Worm (Caenorhabditis elegans) whole organism, mixed stage, embryonic: Measurements from ENCODE around the gene fbxa-32.
A peak's percentile ranks its signal among the peaks of the same experiment; 100 is the strongest.

Experiments
- bed-3 ChIP-seq: fragments of 200-800 bp; sonication (Bioruptor generic); optimal IDR thresholded peaks from 3 replicates; lab custom pipeline; 2018; ENCODE audit warnings: mild to moderate bottlenecking, missing genetic modification characterization, moderate library complexity, missing compliant biosample characterization
- blmp-1 ChIP-seq: fragments of 150-350 bp; optimal IDR thresholded peaks from 2 replicates; lab custom pipeline; 2014; ENCODE audit warnings: missing biosample characterization, missing genetic modification characterization
- ceh-39 ChIP-seq: fragments of 150-350 bp; optimal IDR thresholded peaks from 2 replicates; lab custom pipeline; 2014; ENCODE audit warnings: missing biosample characterization, missing genetic modification characterization
- ceh-43 ChIP-seq: fragments of 200-800 bp; sonication (Bioruptor generic); optimal IDR thresholded peaks from 2 replicates; lab custom pipeline; 2018; ENCODE audit warnings: mild to moderate bottlenecking, missing genetic modification characterization, moderate library complexity, missing compliant biosample characterization
- ceh-83 ChIP-seq: fragments of 200-800 bp; sonication (Bioruptor generic); optimal IDR thresholded peaks from 2 replicates; lab custom pipeline; 2018; ENCODE audit warnings: mild to moderate bottlenecking, missing genetic modification characterization, missing compliant biosample characterization
- drap-1 ChIP-seq: fragments of 200-800 bp; sonication (Bioruptor generic); optimal IDR thresholded peaks from 3 replicates; lab custom pipeline; 2018; ENCODE audit warnings: mild to moderate bottlenecking, missing genetic modification characterization, missing compliant biosample characterization
- elt-1 ChIP-seq: sonication (generic microtip); optimal IDR thresholded peaks from 2 replicates; lab custom pipeline; 2017; ENCODE audit warnings: missing genetic modification characterization, mild to moderate bottlenecking, missing compliant biosample characterization, antibody characterized with exemption, moderate library complexity, borderline replicate concordance; ENCODE audit not compliant: insufficient read depth
- elt-3 ChIP-seq: fragments of 150-350 bp; optimal IDR thresholded peaks from 2 replicates; lab custom pipeline; 2014; ENCODE audit warnings: missing biosample characterization, missing genetic modification characterization
- flh-1 ChIP-seq: fragments of 200-800 bp; sonication (Bioruptor generic); optimal IDR thresholded peaks from 2 replicates; lab custom pipeline; 2018; ENCODE audit warnings: mild to moderate bottlenecking, missing genetic modification characterization, moderate library complexity, missing compliant biosample characterization
- ham-2 ChIP-seq: fragments of 200-800 bp; sonication (Bioruptor generic); optimal IDR thresholded peaks from 2 replicates; lab custom pipeline; 2018; ENCODE audit warnings: mild to moderate bottlenecking, missing genetic modification characterization, missing compliant biosample characterization
- hlh-1 ChIP-seq: fragments of 150-350 bp; optimal IDR thresholded peaks from 2 replicates; lab custom pipeline; 2014; ENCODE audit warnings: missing biosample characterization, missing genetic modification reagents, missing genetic modification characterization
- lin-13 ChIP-seq: fragments of 150-350 bp; optimal IDR thresholded peaks from 2 replicates; lab custom pipeline; 2014; ENCODE audit warnings: missing biosample characterization, missing genetic modification characterization
- lin-32 ChIP-seq: fragments of 200-800 bp; sonication (Bioruptor generic); optimal IDR thresholded peaks from 2 replicates; lab custom pipeline; 2018; ENCODE audit warnings: mild to moderate bottlenecking, missing genetic modification characterization, missing compliant biosample characterization
- lsy-2 ChIP-seq: fragments of 150-350 bp; optimal IDR thresholded peaks from 2 replicates; lab custom pipeline; 2014; ENCODE audit warnings: missing biosample characterization, missing genetic modification characterization
- mep-1 ChIP-seq: fragments of 150-350 bp; optimal IDR thresholded peaks from 2 replicates; lab custom pipeline; 2017; ENCODE audit warnings: missing biosample characterization, missing genetic modification reagents, missing genetic modification characterization, inconsistent platforms
- mls-2 ChIP-seq: sonication (generic microtip); optimal IDR thresholded peaks from 2 replicates; lab custom pipeline; 2016; ENCODE audit warnings: mild to moderate bottlenecking, missing genetic modification characterization, moderate library complexity, missing compliant biosample characterization
- nhr-12 ChIP-seq: fragments of 150-350 bp; optimal IDR thresholded peaks from 2 replicates; lab custom pipeline; 2014; ENCODE audit warnings: missing biosample characterization, missing genetic modification characterization
- nhr-2 ChIP-seq: fragments of 150-350 bp; optimal IDR thresholded peaks from 2 replicates; lab custom pipeline; 2014; ENCODE audit warnings: missing biosample characterization, missing genetic modification characterization
- nhr-237 ChIP-seq: fragments of 150-350 bp; optimal IDR thresholded peaks from 2 replicates; lab custom pipeline; 2014; ENCODE audit warnings: missing biosample characterization, missing genetic modification characterization
- nhr-28 ChIP-seq: fragments of 150-350 bp; optimal IDR thresholded peaks from 2 replicates; lab custom pipeline; 2014; ENCODE audit warnings: missing biosample characterization, missing genetic modification characterization
- nhr-76 ChIP-seq: sonication (generic microtip); optimal IDR thresholded peaks from 2 replicates; lab custom pipeline; 2017; ENCODE audit warnings: missing biosample characterization, missing genetic modification characterization
- pha-4 ChIP-seq: fragments of 150-350 bp; optimal IDR thresholded peaks from 2 replicates; lab custom pipeline; 2018; ENCODE audit warnings: missing biosample characterization, missing genetic modification reagents, missing genetic modification characterization
- sem-2 ChIP-seq: fragments of 200-800 bp; sonication (Bioruptor generic); optimal IDR thresholded peaks from 2 replicates; lab custom pipeline; 2018; ENCODE audit warnings: mild to moderate bottlenecking, missing genetic modification characterization, missing compliant biosample characterization
- snpc-4 ChIP-seq: fragments of 150-350 bp; optimal IDR thresholded peaks from 2 replicates; lab custom pipeline; 2014; ENCODE audit warnings: missing biosample characterization, missing genetic modification characterization
- sptf-1 ChIP-seq: sonication (generic microtip); optimal IDR thresholded peaks from 2 replicates; lab custom pipeline; 2017; ENCODE audit warnings: mild to moderate bottlenecking, missing genetic modification characterization, moderate library complexity, missing compliant biosample characterization
- tbx-8 ChIP-seq: fragments of 200-800 bp; sonication (Bioruptor generic); optimal IDR thresholded peaks from 2 replicates; lab custom pipeline; 2018; ENCODE audit warnings: mild to moderate bottlenecking, missing genetic modification characterization, moderate library complexity, missing compliant biosample characterization
- unc-120 ChIP-seq: sonication (generic microtip); optimal IDR thresholded peaks from 2 replicates; lab custom pipeline; 2017; ENCODE audit warnings: missing genetic modification characterization, missing compliant biosample characterization; ENCODE audit not compliant: poor library complexity, severe bottlenecking
- unc-39 ChIP-seq: fragments of 150-350 bp; optimal IDR thresholded peaks from 2 replicates; lab custom pipeline; 2014; ENCODE audit warnings: missing biosample characterization, missing genetic modification characterization
- unc-62 ChIP-seq: fragments of 150-350 bp; optimal IDR thresholded peaks from 2 replicates; lab custom pipeline; 2014; ENCODE audit warnings: missing biosample characterization, missing genetic modification reagents, missing genetic modification characterization
- ztf-11 ChIP-seq: fragments of 150-350 bp; optimal IDR thresholded peaks from 2 replicates; lab custom pipeline; 2014; ENCODE audit warnings: missing biosample characterization, missing genetic modification characterization

The fbxa-32 gene

DNA sequence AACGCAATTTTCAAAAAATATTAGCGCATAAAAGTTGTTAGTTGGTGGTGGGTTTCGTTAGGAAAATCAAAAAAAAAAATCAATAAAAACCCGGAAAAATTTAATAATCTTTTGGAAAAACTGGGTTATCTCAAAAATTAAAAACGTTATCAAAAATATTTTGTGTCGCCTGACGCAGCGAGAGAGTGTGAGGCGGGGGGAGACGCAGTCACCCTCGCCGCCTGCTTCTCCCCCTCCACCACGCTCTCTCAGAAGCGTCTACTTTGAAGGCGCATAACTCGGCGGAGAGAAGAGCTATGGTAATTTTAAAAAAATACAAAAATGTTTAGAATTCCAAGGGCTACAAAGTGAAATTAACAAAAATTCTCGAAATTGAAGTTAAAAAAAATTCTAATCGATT is 43.9 kb downstream of the fbxa-32 start:
- no peak for TF ChIP-seq unc-39 (tag; lab: Kevin White, UChicago)
- TF ChIP-seq ceh-39: no peak
- no peak for TF ChIP-seq sem-2 (GFP tag; lab: Kevin White, UChicago)
- no peak for TF ChIP-seq nhr-12 (tag; lab: Kevin White, UChicago)
- TF ChIP-seq drap-1 (GFP tag; lab: Kevin White, UChicago): no peak
- TF ChIP-seq snpc-4 (tag; lab: Kevin White, UChicago): no peak
- no peak for TF ChIP-seq elt-1 (tag; lab: Kevin White, UChicago)
- TF ChIP-seq ceh-43 (GFP tag; lab: Kevin White, UChicago): no peak
- TF ChIP-seq flh-1: no peak
- no peak for TF ChIP-seq nhr-28 (tag; lab: Kevin White, UChicago)
- no peak for TF ChIP-seq sptf-1 (tag; lab: Kevin White, UChicago)
- TF ChIP-seq hlh-1: no peak
- TF ChIP-seq ztf-11 (tag; lab: Kevin White, UChicago): no peak
- no peak for TF ChIP-seq blmp-1 (tag; lab: Kevin White, UChicago)
- TF ChIP-seq nhr-76 (tag; lab: Kevin White, UChicago): no peak
- TF ChIP-seq tbx-8 (GFP tag; lab: Kevin White, UChicago): no peak
- no peak for TF ChIP-seq pha-4 (tag; lab: Kevin White, UChicago)
- no peak for TF ChIP-seq unc-120 (tag; lab: Kevin White, UChicago)
- TF ChIP-seq nhr-237 (tag; lab: Kevin White, UChicago): no peak
- TF ChIP-seq mep-1 (tag; lab: Kevin White, UChicago): no peak
- TF ChIP-seq, all 35 proteins: peak for 0

- no peak for TF ChIP-seq pha-4 (tag; lab: Kevin White, UChicago)
- TF ChIP-seq unc-39 (tag; lab: Kevin White, UChicago): no peak
- peak; percentile 0 for TF ChIP-seq lin-13
- peak; percentile 55 for TF ChIP-seq hlh-1
- TF ChIP-seq nhr-2 (tag; lab: Kevin White, UChicago): no peak
- TF ChIP-seq nhr-12 (tag; lab: Kevin White, UChicago): no peak
- peak; percentile 4 for TF ChIP-seq nhr-237 (tag; lab: Kevin White, UChicago)
- no peak for TF ChIP-seq unc-62 (GFP tag; lab: Kevin White, UChicago)
- TF ChIP-seq bed-3: no peak
- TF ChIP-seq sem-2 (GFP tag; lab: Kevin White, UChicago): no peak
- no peak for TF ChIP-seq ceh-39
- peak; percentile 26 for TF ChIP-seq unc-120 (tag; lab: Kevin White, UChicago)
- no peak for TF ChIP-seq lin-32 (GFP tag; lab: Kevin White, UChicago)
- no peak for TF ChIP-seq blmp-1 (tag; lab: Kevin White, UChicago)
- no peak for TF ChIP-seq ceh-83 (GFP tag; lab: Kevin White, UChicago)
- TF ChIP-seq mls-2 (tag; lab: Kevin White, UChicago): no peak
Observed at ce11 chrIII:1223319-1224093, 45.5 kb downstream of the fbxa-32 start.

ce11 chrIII:1221995-1222394 is 47.1 kb downstream of the fbxa-32 start:
- no peak for TF ChIP-seq lsy-2
- TF ChIP-seq, all 35 proteins: peak for 0

DNA sequence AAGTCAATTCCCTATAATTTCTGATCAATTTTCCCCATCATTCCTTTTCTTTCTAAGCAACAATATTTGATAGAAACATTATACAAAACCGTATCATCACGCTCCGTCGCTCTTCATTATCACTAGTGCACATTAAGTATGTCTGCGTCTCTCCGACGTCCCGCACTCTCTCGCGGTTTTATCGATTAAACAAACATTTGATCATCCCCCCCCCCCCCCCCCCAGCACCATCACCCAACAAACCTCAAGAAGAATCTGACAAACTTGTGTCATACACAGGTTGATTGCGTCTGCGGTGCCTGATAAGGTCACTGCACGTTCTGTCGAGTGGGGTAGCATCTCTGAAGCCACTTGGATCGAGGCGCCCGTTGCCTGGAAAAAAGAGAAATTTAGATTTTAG is 49.0 kb downstream of the fbxa-32 start:
- TF ChIP-seq mls-2 (tag; lab: Kevin White, UChicago): no peak
- no peak for TF ChIP-seq snpc-4 (tag; lab: Kevin White, UChicago)
- no peak for TF ChIP-seq elt-1 (tag; lab: Kevin White, UChicago)

DNA sequence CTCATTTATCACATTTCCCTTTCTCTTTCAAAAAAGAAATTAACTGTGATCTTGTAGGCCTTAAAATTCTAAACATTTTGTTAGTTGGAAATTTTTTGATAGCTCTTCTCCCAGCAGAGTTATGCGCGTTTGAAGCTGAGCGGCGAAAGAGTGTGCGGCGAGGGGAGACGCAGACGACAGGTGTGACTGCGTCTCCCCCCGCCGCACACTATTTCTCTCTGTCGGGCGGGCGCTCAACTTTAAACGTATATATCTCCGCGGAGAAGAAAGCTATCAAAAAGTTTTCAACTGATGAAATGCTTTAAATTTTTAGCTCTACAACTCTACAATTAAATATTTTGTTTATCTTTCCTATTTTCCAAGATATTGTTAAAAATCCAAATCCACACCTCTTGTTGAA is 50.1 kb downstream of the fbxa-32 start:
- TF ChIP-seq pha-4 (tag; lab: Kevin White, UChicago): no peak
- TF ChIP-seq tbx-8 (GFP tag; lab: Kevin White, UChicago): no peak
- no peak for TF ChIP-seq sptf-1 (tag; lab: Kevin White, UChicago)
- no peak for TF ChIP-seq unc-120 (tag; lab: Kevin White, UChicago)
- no peak for TF ChIP-seq flh-1
- no peak for TF ChIP-seq bed-3
- no peak for TF ChIP-seq lin-32 (GFP tag; lab: Kevin White, UChicago)
- no peak for TF ChIP-seq ham-2 (GFP tag; lab: Kevin White, UChicago)
- no peak for TF ChIP-seq ztf-11 (tag; lab: Kevin White, UChicago)
- TF ChIP-seq nhr-237 (tag; lab: Kevin White, UChicago): no peak
- TF ChIP-seq unc-62 (GFP tag; lab: Kevin White, UChicago): no peak
- TF ChIP-seq mep-1 (tag; lab: Kevin White, UChicago): no peak
- TF ChIP-seq elt-1 (tag; lab: Kevin White, UChicago): no peak
- no peak for TF ChIP-seq elt-3 (tag; lab: Kevin White, UChicago)
- TF ChIP-seq nhr-76 (tag; lab: Kevin White, UChicago): no peak
